Worm (Caenorhabditis elegans) whole organism, L2 larva: ENCODE measurements around the gene K02D10.1.

Source experiments
- C34F6.9 ChIP-seq: fragments of 150-350 bp; optimal IDR thresholded peaks from 2 replicates; lab custom pipeline; 2014; ENCODE audit warnings: missing biosample characterization, missing genetic modification characterization
- F13H6.1 ChIP-seq: sonication (generic microtip); optimal IDR thresholded peaks from 2 replicates; lab custom pipeline; 2016; ENCODE audit warnings: missing genetic modification characterization, missing compliant biosample characterization
- R02D3.7 ChIP-seq: fragments of 150-350 bp; optimal IDR thresholded peaks from 2 replicates; lab custom pipeline; 2014; ENCODE audit warnings: missing biosample characterization, missing genetic modification characterization
- Y55F3AM.14 ChIP-seq: fragments of 200-800 bp; sonication (Bioruptor generic); optimal IDR thresholded peaks from 2 replicates; lab custom pipeline; 2018; ENCODE audit warnings: mild to moderate bottlenecking, missing genetic modification characterization, missing compliant biosample characterization
- ZK546.5 ChIP-seq: sonication (generic microtip); optimal IDR thresholded peaks from 2 replicates; lab custom pipeline; 2017; ENCODE audit warnings: missing biosample characterization, missing genetic modification characterization
- alr-1 ChIP-seq: fragments of 150-350 bp; optimal IDR thresholded peaks from 2 replicates; lab custom pipeline; 2014; ENCODE audit warnings: missing biosample characterization, missing genetic modification characterization
- aly-2 ChIP-seq: fragments of 150-350 bp; optimal IDR thresholded peaks from 2 replicates; lab custom pipeline; 2014; ENCODE audit warnings: missing biosample characterization, missing genetic modification characterization
- ama-1 ChIP-seq: fragments of 150-350 bp; optimal IDR thresholded peaks from 2 replicates; lab custom pipeline; 2018; ENCODE audit warnings: inconsistent platforms
- blmp-1 ChIP-seq: sonication (generic microtip); optimal IDR thresholded peaks from 2 replicates; lab custom pipeline; 2017; ENCODE audit warnings: missing genetic modification characterization, mild to moderate bottlenecking, missing compliant biosample characterization, antibody characterized with exemption, moderate library complexity; ENCODE audit not compliant: insufficient read depth
- ceh-16 ChIP-seq: fragments of 150-350 bp; optimal IDR thresholded peaks from 2 replicates; lab custom pipeline; 2014; ENCODE audit warnings: missing biosample characterization, missing genetic modification characterization
- ceh-82 ChIP-seq: fragments of 150-350 bp; optimal IDR thresholded peaks from 2 replicates; lab custom pipeline; 2014; ENCODE audit warnings: missing biosample characterization, missing genetic modification characterization
- crh-2 ChIP-seq: sonication (generic microtip); optimal IDR thresholded peaks from 2 replicates; lab custom pipeline; 2017; ENCODE audit warnings: missing biosample characterization, missing genetic modification characterization
- dmd-4 ChIP-seq: sonication (generic microtip); optimal IDR thresholded peaks from 2 replicates; lab custom pipeline; 2017; ENCODE audit warnings: missing biosample characterization, missing genetic modification characterization
- egl-27 ChIP-seq: sonication (generic microtip); optimal IDR thresholded peaks from 3 replicates; lab custom pipeline; 2017; ENCODE audit warnings: missing biosample characterization, missing genetic modification reagents, missing genetic modification characterization
- elt-1 ChIP-seq: fragments of 150-350 bp; optimal IDR thresholded peaks from 2 replicates; lab custom pipeline; 2014; ENCODE audit warnings: missing biosample characterization, missing genetic modification characterization
- elt-3 ChIP-seq: sonication (generic microtip); optimal IDR thresholded peaks from 2 replicates; lab custom pipeline; 2017; ENCODE audit warnings: missing biosample characterization, missing genetic modification characterization
- fos-1 ChIP-seq: fragments of 150-350 bp; optimal IDR thresholded peaks from 2 replicates; lab custom pipeline; 2014; ENCODE audit warnings: missing biosample characterization, missing genetic modification characterization
- gmeb-1 ChIP-seq: fragments of 150-350 bp; optimal IDR thresholded peaks from 2 replicates; lab custom pipeline; 2014; ENCODE audit warnings: missing biosample characterization, missing genetic modification characterization
- lin-11 ChIP-seq: fragments of 150-350 bp; sonication (generic microtip); optimal IDR thresholded peaks from 2 replicates; lab custom pipeline; 2014; ENCODE audit warnings: missing biosample characterization, missing genetic modification characterization, inconsistent platforms, mixed read lengths
- lin-13 ChIP-seq: fragments of 150-350 bp; optimal IDR thresholded peaks from 2 replicates; lab custom pipeline; 2014; ENCODE audit warnings: missing biosample characterization, missing genetic modification reagents, missing genetic modification characterization
- lin-39 ChIP-seq: fragments of 150-350 bp; optimal IDR thresholded peaks from 2 replicates; lab custom pipeline; 2014; ENCODE audit warnings: missing biosample characterization, missing genetic modification reagents, missing genetic modification characterization
- lsy-2 ChIP-seq, 2 experiments: fragments of 150-350 bp in 1 of 2; sonication (generic microtip) in 1 of 2; optimal IDR thresholded peaks; 2 replicates each; lab custom pipeline; 2014 to 2017; ENCODE audit warnings: missing biosample characterization in 2 of 2, missing genetic modification characterization in 2 of 2
- mab-5 ChIP-seq: fragments of 150-350 bp; optimal IDR thresholded peaks from 2 replicates; lab custom pipeline; 2014; ENCODE audit warnings: missing biosample characterization, missing genetic modification characterization
- mbf-1 ChIP-seq: sonication (generic microtip); optimal IDR thresholded peaks from 2 replicates; lab custom pipeline; 2017; ENCODE audit warnings: missing biosample characterization, missing genetic modification characterization
- mdl-1 ChIP-seq, 2 experiments: fragments of 150-350 bp in 1 of 2; sonication (generic microtip) in 1 of 2; optimal IDR thresholded peaks; 2 replicates each; lab custom pipeline; 2017; ENCODE audit warnings: missing biosample characterization in 2 of 2, missing genetic modification characterization in 2 of 2
- nhr-10 ChIP-seq: sonication (generic microtip); optimal IDR thresholded peaks from 2 replicates; lab custom pipeline; 2017; ENCODE audit warnings: missing biosample characterization, missing genetic modification characterization
- nhr-11 ChIP-seq: fragments of 150-350 bp; optimal IDR thresholded peaks from 2 replicates; lab custom pipeline; 2014; ENCODE audit warnings: missing biosample characterization, missing genetic modification characterization
- nhr-12 ChIP-seq: fragments of 150-350 bp; optimal IDR thresholded peaks from 2 replicates; lab custom pipeline; 2014; ENCODE audit warnings: missing biosample characterization, missing genetic modification characterization
- nhr-129 ChIP-seq: fragments of 150-350 bp; optimal IDR thresholded peaks from 2 replicates; lab custom pipeline; 2014; ENCODE audit warnings: missing biosample characterization, missing genetic modification characterization
- nhr-21 ChIP-seq: fragments of 150-350 bp; optimal IDR thresholded peaks from 2 replicates; lab custom pipeline; 2014; ENCODE audit warnings: missing biosample characterization, missing genetic modification characterization
- nhr-23 ChIP-seq: fragments of 150-350 bp; optimal IDR thresholded peaks from 2 replicates; lab custom pipeline; 2014; ENCODE audit warnings: missing biosample characterization, missing genetic modification reagents, missing genetic modification characterization
- nhr-237 ChIP-seq: fragments of 150-350 bp; optimal IDR thresholded peaks from 2 replicates; lab custom pipeline; 2014; ENCODE audit warnings: missing biosample characterization, missing genetic modification characterization
- nhr-25 ChIP-seq: fragments of 150-350 bp; sonication (generic microtip); optimal IDR thresholded peaks from 3 replicates; lab custom pipeline; 2014; ENCODE audit warnings: missing biosample characterization, missing genetic modification characterization
- nhr-6 ChIP-seq: fragments of 150-350 bp; optimal IDR thresholded peaks from 2 replicates; lab custom pipeline; 2014; ENCODE audit warnings: missing biosample characterization, missing genetic modification characterization
- nhr-77 ChIP-seq: fragments of 150-350 bp; optimal IDR thresholded peaks from 2 replicates; lab custom pipeline; 2014; ENCODE audit warnings: missing biosample characterization, missing genetic modification characterization
- peb-1 ChIP-seq: fragments of 150-350 bp; optimal IDR thresholded peaks from 2 replicates; lab custom pipeline; 2014; ENCODE audit warnings: missing biosample characterization, missing genetic modification characterization
- sem-4 ChIP-seq: fragments of 150-350 bp; optimal IDR thresholded peaks from 2 replicates; lab custom pipeline; 2014; ENCODE audit warnings: missing biosample characterization, missing genetic modification reagents, missing genetic modification characterization
- skn-1 ChIP-seq: sonication (generic microtip); optimal IDR thresholded peaks from 2 replicates; lab custom pipeline; 2017; ENCODE audit warnings: missing biosample characterization, missing genetic modification characterization
- sma-3 ChIP-seq: sonication (generic microtip); optimal IDR thresholded peaks from 2 replicates; lab custom pipeline; 2016; ENCODE audit warnings: missing genetic modification reagents, missing genetic modification characterization, missing compliant biosample characterization
- sma-9 ChIP-seq, 2 experiments: fragments of 150-350 bp in 1 of 2; sonication (generic microtip) in 1 of 2; optimal IDR thresholded peaks; 2 replicates each; lab custom pipeline; 2014 to 2016; ENCODE audit warnings: missing genetic modification characterization in 2 of 2, mild to moderate bottlenecking in 1 of 2, missing biosample characterization in 1 of 2, missing compliant biosample characterization in 1 of 2, missing genetic modification reagents in 1 of 2, moderate library complexity in 1 of 2
- snpc-4 ChIP-seq: fragments of 150-350 bp; optimal IDR thresholded peaks from 2 replicates; lab custom pipeline; 2014; ENCODE audit warnings: missing biosample characterization, missing genetic modification characterization
- unc-39 ChIP-seq: fragments of 150-350 bp; optimal IDR thresholded peaks from 2 replicates; lab custom pipeline; 2014; ENCODE audit warnings: missing biosample characterization, missing genetic modification characterization
- unc-55 ChIP-seq: fragments of 150-350 bp; sonication (generic microtip); optimal IDR thresholded peaks from 3 replicates; lab custom pipeline; 2014; ENCODE audit warnings: missing biosample characterization, missing genetic modification reagents, missing genetic modification characterization
- unc-62 ChIP-seq: fragments of 150-350 bp; optimal IDR thresholded peaks from 2 replicates; lab custom pipeline; 2014; ENCODE audit warnings: missing biosample characterization, missing genetic modification reagents, missing genetic modification characterization
- zag-1 ChIP-seq: fragments of 150-350 bp; optimal IDR thresholded peaks from 2 replicates; lab custom pipeline; 2014; ENCODE audit warnings: missing biosample characterization, missing genetic modification characterization
- ztf-1 ChIP-seq: fragments of 200-800 bp; sonication (Bioruptor generic); conservative IDR thresholded peaks from 2 replicates; pipeline ENCODE4 v1.3.6; 2022; ENCODE audit warnings: missing genetic modification characterization, missing compliant biosample characterization
- ztf-11 ChIP-seq: sonication (generic microtip); optimal IDR thresholded peaks from 2 replicates; lab custom pipeline; 2017; ENCODE audit warnings: missing biosample characterization, missing genetic modification characterization
- ztf-4 ChIP-seq: fragments of 150-350 bp; optimal IDR thresholded peaks from 2 replicates; lab custom pipeline; 2014; ENCODE audit warnings: missing biosample characterization, missing genetic modification characterization

K02D10.1 gene

ce11 chrIII:8795595-8796141 is 26.3 kb downstream of the K02D10.1 start (continued):
- peak; percentile 99 for TF ChIP-seq sma-9 (GFP tag; optimal IDR thresholded peaks at IDR 0.05; lab: Kevin White, UChicago)
- TF ChIP-seq sma-9 (tag; optimal IDR thresholded peaks at IDR 0.05; lab: Kevin White, UChicago), result peak; percentile 84
- TF ChIP-seq snpc-4 (tag; lab: Kevin White, UChicago), result peak; percentile 95
- TF ChIP-seq nhr-6, result peak; percentile 94
- peak; percentile 96 for TF ChIP-seq unc-55 (GFP tag; lab: Kevin White, UChicago)
- peak; percentile 64 for TF ChIP-seq unc-39 (tag; lab: Kevin White, UChicago)
- TF ChIP-seq nhr-10 (tag; lab: Kevin White, UChicago), result peak; percentile 29
- no peak for TF ChIP-seq peb-1 (tag; lab: Kevin White, UChicago)
- TF ChIP-seq aly-2 (tag; lab: Kevin White, UChicago), result no peak
- TF ChIP-seq mab-5 (tag; lab: Kevin White, UChicago), result peak; percentile 87
- TF ChIP-seq dmd-4 (tag; lab: Kevin White, UChicago), result no peak
- TF ChIP-seq nhr-129 (tag; lab: Kevin White, UChicago), result peak; percentile 90
- TF ChIP-seq lin-11 (tag; lab: Kevin White, UChicago), result peak; percentile 87
- peak; percentile 98 for TF ChIP-seq sem-4 (tag; lab: Kevin White, UChicago)
- TF ChIP-seq, all 48 proteins: peak for 37

DNA sequence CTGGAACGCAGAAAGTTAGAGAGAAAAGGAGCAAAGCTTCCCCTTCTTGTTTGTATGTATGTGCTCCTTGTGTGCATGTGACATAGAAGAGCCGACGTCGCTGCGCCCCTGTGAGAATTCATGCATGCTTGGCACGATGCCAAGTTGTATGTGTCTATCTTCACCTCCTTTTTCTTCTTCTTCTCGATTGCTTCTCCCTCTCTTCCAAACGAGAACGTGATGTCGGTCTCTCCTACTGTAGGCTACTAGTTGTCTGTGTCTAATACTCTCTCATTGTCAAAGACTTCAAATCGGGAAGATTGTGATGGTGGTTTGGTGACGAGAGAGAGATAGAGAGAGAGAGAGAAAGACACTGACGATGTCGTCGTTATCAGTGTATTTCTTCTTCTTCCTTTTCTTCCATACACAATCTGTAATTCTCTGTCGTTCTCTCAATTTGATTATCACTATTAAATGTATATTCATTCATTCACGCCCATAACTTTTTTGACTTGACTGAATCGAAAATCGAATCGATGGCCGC is 27.9 kb downstream of the K02D10.1 start:
- TF ChIP-seq nhr-23 (tag; lab: Kevin White, UChicago), result no peak
- peak; percentile 98 for TF ChIP-seq fos-1 (tag; lab: Kevin White, UChicago)
- TF ChIP-seq ceh-16 (tag; lab: Kevin White, UChicago), result peak; percentile 6
- TF ChIP-seq lin-39 (tag; lab: Kevin White, UChicago), result no peak
- TF ChIP-seq elt-1 (tag; lab: Kevin White, UChicago), result no peak
- no peak for TF ChIP-seq peb-1 (tag; lab: Kevin White, UChicago)
- peak; percentile 69 to 95 for TF ChIP-seq lsy-2 (tag; optimal IDR thresholded peaks at IDR 0.05; lab: Kevin White, UChicago)
- TF ChIP-seq lin-11 (tag; lab: Kevin White, UChicago), result peak; percentile 79
- TF ChIP-seq gmeb-1 (tag; lab: Kevin White, UChicago), result peak; percentile 69
- peak; percentile 92 for TF ChIP-seq nhr-6
- no peak for TF ChIP-seq unc-39 (tag; lab: Kevin White, UChicago)
- TF ChIP-seq nhr-129 (tag; lab: Kevin White, UChicago), result peak; percentile 97
- TF ChIP-seq blmp-1 (tag; lab: Kevin White, UChicago), result peak; percentile 83
- peak; percentile 78 for TF ChIP-seq lin-13 (GFP tag; lab: Kevin White, UChicago)
- TF ChIP-seq aly-2 (tag; lab: Kevin White, UChicago), result no peak
- peak; percentile 49 for TF ChIP-seq skn-1
- peak; percentile 80 for TF ChIP-seq zag-1
- no peak for TF ChIP-seq R02D3.7
- no peak for TF ChIP-seq ztf-1 (GFP tag; lab: Robert Waterston, UW)
- no peak for TF ChIP-seq nhr-237 (tag; lab: Kevin White, UChicago)
- TF ChIP-seq sem-4 (tag; lab: Kevin White, UChicago), result peak; percentile 84
- peak; percentile 81 for TF ChIP-seq mab-5 (tag; lab: Kevin White, UChicago)
- peak; percentile 81 for TF ChIP-seq unc-55 (GFP tag; lab: Kevin White, UChicago)
- TF ChIP-seq crh-2, result peak; percentile 97
- TF ChIP-seq sma-3 (GFP tag; lab: Kevin White, UChicago), result peak; percentile 91
- peak; percentile 95 for TF ChIP-seq C34F6.9 (tag; lab: Kevin White, UChicago)
- peak; percentile 96 for TF ChIP-seq sma-9 (GFP tag; optimal IDR thresholded peaks at IDR 0.05; lab: Kevin White, UChicago)
- no peak for TF ChIP-seq sma-9 (tag; optimal IDR thresholded peaks at IDR 0.05; lab: Kevin White, UChicago)
- no peak for TF ChIP-seq nhr-10 (tag; lab: Kevin White, UChicago)
- no peak for TF ChIP-seq nhr-11 (tag; lab: Kevin White, UChicago)
- TF ChIP-seq ZK546.5, result peak; percentile 1
- TF ChIP-seq nhr-12 (tag; lab: Kevin White, UChicago), result no peak
- TF ChIP-seq nhr-77 (tag; lab: Kevin White, UChicago), result no peak
- TF ChIP-seq dmd-4 (tag; lab: Kevin White, UChicago), result no peak
- peak; percentile 90 for TF ChIP-seq Y55F3AM.14
- peak; percentile 91 for TF ChIP-seq F13H6.1
- no peak for TF ChIP-seq mbf-1 (tag; lab: Kevin White, UChicago)
- TF ChIP-seq snpc-4 (tag; lab: Kevin White, UChicago), result peak; percentile 13
- TF ChIP-seq egl-27 (tag; lab: Kevin White, UChicago), result peak; percentile 95
- no peak for TF ChIP-seq ama-1 (lab: Kevin White, UChicago)
- TF ChIP-seq nhr-25 (tag; lab: Kevin White, UChicago), result peak; percentile 90
- TF ChIP-seq unc-62 (GFP tag; lab: Kevin White, UChicago), result peak; percentile 59
- TF ChIP-seq mdl-1 (tag; optimal IDR thresholded peaks at IDR 0.05; lab: Kevin White, UChicago), result peak; percentile 81 to 93
- TF ChIP-seq nhr-21 (tag; lab: Kevin White, UChicago), result peak; percentile 93
- TF ChIP-seq elt-3 (tag; lab: Kevin White, UChicago), result no peak
- TF ChIP-seq ceh-82 (tag; lab: Kevin White, UChicago), result peak; percentile 42
- TF ChIP-seq alr-1 (tag; lab: Kevin White, UChicago), result peak; percentile 60
- TF ChIP-seq ztf-4 (tag; lab: Kevin White, UChicago), result peak; percentile 83
- TF ChIP-seq ztf-11 (tag; lab: Kevin White, UChicago), result no peak
- TF ChIP-seq, all 48 proteins: peak for 30
